Worm (Caenorhabditis elegans): Measurements from ENCODE around the gene npp-1.

The npp-1 gene

ce11 chrIV:9857952-9858488 is at the start of gene npp-1:
Gene npp-1, plus strand, starts transcription at chrIV:9858488.
- TF ChIP-seq F23B12.7 (tag; optimal IDR thresholded peaks at IDR 0.05; ENCODE audit: insufficient read depth) (peak; percentile 18), attf-3 (GFP tag; conservative IDR thresholded peaks at IDR 0.05) (no peak), F55B11.4 (tag; optimal IDR thresholded peaks at IDR 0.05; ENCODE audit: borderline replicate concordance, insufficient read depth) (no peak), Y53F4B.3 (GFP tag; IDR thresholded peaks at IDR 0.05) (no peak), snpc-1.1 (tag; optimal IDR thresholded peaks at IDR 0.05; ENCODE audit: insufficient read depth) (no peak), mcd-1 (GFP tag; IDR thresholded peaks at IDR 0.05) (peak; percentile 69), B0019.2 (GFP tag; conservative IDR thresholded peaks at IDR 0.05) (no peak), F39B2.1 (GFP tag; IDR thresholded peaks at IDR 0.05) (no peak), ceh-100 (GFP tag; IDR thresholded peaks at IDR 0.05) (peak; percentile 83), attf-6 (GFP tag; IDR thresholded peaks at IDR 0.05) (no peak), akir-1 (GFP tag; optimal IDR thresholded peaks at IDR 0.05) (no peak), F52B5.7 (tag; optimal IDR thresholded peaks at IDR 0.05) (no peak), bed-1 (GFP tag; IDR thresholded peaks at IDR 0.05) (no peak), ceh-27 (GFP tag; optimal IDR thresholded peaks at IDR 0.05) (peak; percentile 9), ccch-3 (GFP tag; optimal IDR thresholded peaks at IDR 0.05) (no peak), lir-1 (GFP tag; conservative IDR thresholded peaks at IDR 0.05) (no peak), madf-3 (GFP tag; IDR thresholded peaks at IDR 0.05) (no peak), nhr-80 (tag; optimal IDR thresholded peaks at IDR 0.05) (peak; percentile 20), lin-40 (tag; optimal IDR thresholded peaks at IDR 0.05) (no peak), snpc-4 (GFP tag; optimal IDR thresholded peaks at IDR 0.05) (no peak), snpc-4 (tag; optimal IDR thresholded peaks at IDR 0.05) (peak in 1 of 4 experiments; percentile 7), nfyb-1 (GFP tag; IDR thresholded peaks at IDR 0.05) (no peak), unc-62 (GFP tag; optimal IDR thresholded peaks at IDR 0.05) (no peak), D2030.7 (GFP tag; IDR thresholded peaks at IDR 0.05) (peak; percentile 22; the same call in 1 of the 2 replicates), ztf-25 (GFP tag; IDR thresholded peaks at IDR 0.05) (no peak), attf-5 (GFP tag; optimal IDR thresholded peaks at IDR 0.05) (peak; percentile 63), ceh-79 (tag; optimal IDR thresholded peaks at IDR 0.05) (no peak)

- TF ChIP-seq ets-4 (GFP tag; optimal IDR thresholded peaks at IDR 0.05) (no peak), sptf-2 (GFP tag; optimal IDR thresholded peaks at IDR 0.05) (no peak), tbx-9 (tag; optimal IDR thresholded peaks at IDR 0.05; ENCODE audit: borderline replicate concordance) (no peak), aptf-3 (GFP tag; IDR thresholded peaks at IDR 0.05) (no peak), Y67H2A.10 (GFP tag; conservative IDR thresholded peaks at IDR 0.05) (no peak), him-1 (tag; optimal IDR thresholded peaks at IDR 0.05) (no peak), repo-1 (tag; optimal IDR thresholded peaks at IDR 0.05) (no peak), F22D6.2 (tag; optimal IDR thresholded peaks at IDR 0.05) (no peak), sea-2 (GFP tag; IDR thresholded peaks at IDR 0.05) (no peak), dpl-1 (GFP tag; optimal IDR thresholded peaks at IDR 0.05) (no peak), K11D2.4 (GFP tag; IDR thresholded peaks at IDR 0.05) (no peak), egl-18 (GFP tag; IDR thresholded peaks at IDR 0.05) (no peak), madf-8 (GFP tag; conservative IDR thresholded peaks at IDR 0.05) (no peak), unc-62 (GFP tag; optimal IDR thresholded peaks at IDR 0.05) (no peak), nfyb-1 (GFP tag; IDR thresholded peaks at IDR 0.05) (no peak), lin-26 (GFP tag; IDR thresholded peaks at IDR 0.05) (no peak), hmg-1.2 (GFP tag; IDR thresholded peaks at IDR 0.05) (no peak), B0035.1 (tag; optimal IDR thresholded peaks at IDR 0.05) (no peak), nhr-120 (GFP tag; IDR thresholded peaks at IDR 0.05) (no peak), hlh-26 (GFP tag; conservative IDR thresholded peaks at IDR 0.05) (no peak)
These were observed 47.7 kb upstream of the npp-1 start, which contains the start of gene dct-15 for ce11 chrIV:9810633-9811032. Gene dct-15, minus strand, starts transcription at chrIV:9810733.

Data from whole organism, young adult.